Worm (Caenorhabditis elegans): ENCODE data around the gene T28C12.2.

The T28C12.2 gene

ce11 chrV:6374844-6375243, 45.8 kb downstream of the T28C12.2 start, which contains the start of gene F13H6.5:
F13H6.5 (minus strand) TSS chrV:6374944.
- no peak for TF ChIP-seq hlh-15 (tag; optimal IDR thresholded peaks at IDR 0.05)
- no peak for TF ChIP-seq npax-4 (tag; optimal IDR thresholded peaks at IDR 0.05)
- TF ChIP-seq ama-1 (optimal IDR thresholded peaks at IDR 0.05), result no peak
- TF ChIP-seq che-1 (tag; optimal IDR thresholded peaks at IDR 0.05), result no peak
- no peak for TF ChIP-seq syd-9 (tag; optimal IDR thresholded peaks at IDR 0.05)
- TF ChIP-seq ceh-18 (tag; optimal IDR thresholded peaks at IDR 0.05), result no peak
